Fruit fly (Drosophila melanogaster) whole organism, pupa: Measurements from ENCODE around the gene CG42464.

Experiments
- CG10348 ChIP-seq: fragments of 200-800 bp; sonication (Bioruptor generic); IDR thresholded peaks from 2 replicates; pipeline ENCODE4 v1.3.6; 2022; ENCODE audit warnings: missing biosample characterization, missing genetic modification characterization
- CG12605 ChIP-seq: fragments of 200-800 bp; sonication (Bioruptor generic); IDR thresholded peaks from 2 replicates; pipeline ENCODE4 v1.3.6; 2022; ENCODE audit warnings: missing biosample characterization, missing genetic modification characterization
- CG13204 ChIP-seq: fragments of 200-800 bp; sonication (Bioruptor generic); optimal IDR thresholded peaks from 2 replicates; lab custom pipeline; 2018; ENCODE audit warnings: missing biosample characterization, mild to moderate bottlenecking, missing genetic modification characterization, moderate library complexity
- CG14655 ChIP-seq: fragments of 200-800 bp; sonication (Bioruptor generic); optimal IDR thresholded peaks from 3 replicates; lab custom pipeline; 2017; ENCODE audit warnings: mild to moderate bottlenecking, missing biosample characterization, missing genetic modification reagents, missing genetic modification characterization
- CG15710 ChIP-seq: fragments of 200-800 bp; sonication (Bioruptor generic); optimal IDR thresholded peaks from 2 replicates; lab custom pipeline; 2018; ENCODE audit warnings: missing biosample characterization, mild to moderate bottlenecking, missing genetic modification characterization, moderate library complexity
- CG17806 ChIP-seq: fragments of 200-800 bp; sonication (Bioruptor generic); optimal IDR thresholded peaks from 2 replicates; lab custom pipeline; 2018; ENCODE audit warnings: missing biosample characterization, mild to moderate bottlenecking, missing genetic modification characterization, moderate library complexity
- CG32121 ChIP-seq: fragments of 200-800 bp; sonication (Bioruptor generic); IDR thresholded peaks from 2 replicates; pipeline ENCODE4 v1.3.6; 2022; ENCODE audit warnings: missing biosample characterization, missing genetic modification characterization
- CG34367 ChIP-seq: fragments of 200-800 bp; sonication (Bioruptor generic); optimal IDR thresholded peaks from 2 replicates; lab custom pipeline; 2018; ENCODE audit warnings: missing biosample characterization, mild to moderate bottlenecking, missing genetic modification characterization
- CG4496 ChIP-seq: fragments of 200-800 bp; sonication (Bioruptor generic); IDR thresholded peaks from 3 replicates; pipeline ENCODE4 v1.3.6; 2022; ENCODE audit warnings: missing biosample characterization, missing genetic modification characterization
- CG8159 ChIP-seq: fragments of 200-800 bp; sonication (Bioruptor generic); optimal IDR thresholded peaks from 3 replicates; lab custom pipeline; 2018; ENCODE audit warnings: missing biosample characterization, mild to moderate bottlenecking, missing genetic modification characterization, moderate library complexity
- CG8301 ChIP-seq: fragments of 200-800 bp; sonication (Bioruptor generic); optimal IDR thresholded peaks from 2 replicates; lab custom pipeline; 2018; ENCODE audit warnings: missing biosample characterization, mild to moderate bottlenecking, missing genetic modification characterization
- CG9948 ChIP-seq: fragments of 200-800 bp; sonication (Bioruptor generic); optimal IDR thresholded peaks from 2 replicates; lab custom pipeline; 2018; ENCODE audit warnings: missing biosample characterization, mild to moderate bottlenecking, missing genetic modification characterization, moderate library complexity
- D1 ChIP-seq: fragments of 200-800 bp; sonication (Bioruptor generic); optimal IDR thresholded peaks from 2 replicates; lab custom pipeline; 2018; ENCODE audit warnings: missing biosample characterization, mild to moderate bottlenecking, missing genetic modification characterization, moderate library complexity
- EcR ChIP-seq: fragments of 200-800 bp; sonication (Bioruptor generic); optimal IDR thresholded peaks from 3 replicates; lab custom pipeline; 2019; ENCODE audit warnings: missing biosample characterization, missing genetic modification characterization, mild to moderate bottlenecking, moderate library complexity, missing genetic modification reagents
- Ets98B ChIP-seq: fragments of 200-800 bp; sonication (Bioruptor generic); IDR thresholded peaks from 2 replicates; pipeline ENCODE4 v1.3.6; 2022; ENCODE audit warnings: missing biosample characterization, missing genetic modification characterization
- Pif1A ChIP-seq: fragments of 200-800 bp; sonication (Bioruptor generic); optimal IDR thresholded peaks from 3 replicates; lab custom pipeline; 2016; ENCODE audit warnings: missing biosample characterization, missing genetic modification characterization
- Pif1B ChIP-seq: fragments of 200-800 bp; sonication (Bioruptor generic); optimal IDR thresholded peaks from 3 replicates; lab custom pipeline; 2016; ENCODE audit warnings: missing biosample characterization, missing genetic modification characterization
- Snoo ChIP-seq: fragments of 200-800 bp; sonication (Bioruptor generic); optimal IDR thresholded peaks from 3 replicates; lab custom pipeline; 2017; ENCODE audit warnings: missing biosample characterization, mild to moderate bottlenecking, missing genetic modification characterization, inconsistent platforms
- fd96Ca ChIP-seq: fragments of 200-800 bp; sonication (Bioruptor generic); IDR thresholded peaks from 3 replicates; pipeline ENCODE4 v1.3.6; 2022; ENCODE audit warnings: missing biosample characterization, missing genetic modification characterization
- gl ChIP-seq: fragments of 200-800 bp; sonication (Bioruptor generic); optimal IDR thresholded peaks from 2 replicates; lab custom pipeline; 2018; ENCODE audit warnings: missing biosample characterization, mild to moderate bottlenecking, missing genetic modification characterization
- rn ChIP-seq: fragments of 200-800 bp; sonication (Bioruptor generic); IDR thresholded peaks from 2 replicates; pipeline ENCODE4 v1.3.6; 2022; ENCODE audit warnings: missing biosample characterization, missing genetic modification characterization

The CG42464 gene

dm6 chr2L:3695361-3695818 lies 3.9 kb upstream of the CG42464 start, which contains the start of gene CG16713:
TSS of gene CG16713 (minus strand) at chr2L:3695411.
- TF ChIP-seq CG32121 (GFP tag; lab: Robert Waterston, UW) (no peak), CG13204 (no peak), fd96Ca (no peak), Pif1A (GFP tag; lab: Kevin White, UChicago) (no peak), CG17806 (tag; lab: Kevin White, UChicago) (no peak), CG8301 (tag; lab: Kevin White, UChicago) (no peak), CG14655 (GFP tag; lab: Kevin White, UChicago) (no peak), Ets98B (GFP tag; lab: Robert Waterston, UW) (no peak), Snoo (tag; lab: Kevin White, UChicago) (no peak), Pif1B (GFP tag; lab: Kevin White, UChicago) (no peak), CG10348 (GFP tag; lab: Robert Waterston, UW) (no peak), rn (GFP tag; lab: Robert Waterston, UW) (no peak), CG8159 (tag; lab: Kevin White, UChicago) (no peak), gl (tag; lab: Kevin White, UChicago) (no peak), CG15710 (tag; lab: Kevin White, UChicago) (no peak), CG4496 (no peak), CG12605 (GFP tag; lab: Robert Waterston, UW) (no peak), EcR (no peak)

- TF ChIP-seq CG14655 (GFP tag; lab: Kevin White, UChicago): no peak
- no peak for TF ChIP-seq CG13204
- no peak for TF ChIP-seq Pif1A (GFP tag; lab: Kevin White, UChicago)
- TF ChIP-seq fd96Ca: no peak
- no peak for TF ChIP-seq CG8159 (tag; lab: Kevin White, UChicago)
- no peak for TF ChIP-seq Pif1B (GFP tag; lab: Kevin White, UChicago)
- no peak for TF ChIP-seq CG8301 (tag; lab: Kevin White, UChicago)
- no peak for TF ChIP-seq CG17806 (tag; lab: Kevin White, UChicago)
- no peak for TF ChIP-seq CG9948 (tag; lab: Kevin White, UChicago)
- TF ChIP-seq CG32121 (GFP tag; lab: Robert Waterston, UW): no peak
- no peak for TF ChIP-seq CG12605 (GFP tag; lab: Robert Waterston, UW)
- TF ChIP-seq rn (GFP tag; lab: Robert Waterston, UW): no peak
- no peak for TF ChIP-seq Ets98B (GFP tag; lab: Robert Waterston, UW)
- no peak for TF ChIP-seq CG34367 (tag; lab: Kevin White, UChicago)
- TF ChIP-seq CG4496: no peak
- TF ChIP-seq D1 (tag; lab: Kevin White, UChicago): no peak
Observed at dm6 chr2L:3696438-3696837, 2.8 kb upstream of the CG42464 start, which contains the start of gene IM33. TSS of gene IM33 (minus strand) at chr2L:3696658.

dm6 chr2L:3697772-3698171 lies 1.5 kb upstream of the CG42464 start, which contains the start of gene CG3604:
TSS of gene CG3604 (minus strand) at chr2L:3697872.
- TF ChIP-seq CG8159 (tag; lab: Kevin White, UChicago): no peak
- no peak for TF ChIP-seq rn (GFP tag; lab: Robert Waterston, UW)
- no peak for TF ChIP-seq gl (tag; lab: Kevin White, UChicago)
- no peak for TF ChIP-seq CG12605 (GFP tag; lab: Robert Waterston, UW)
- no peak for TF ChIP-seq Pif1A (GFP tag; lab: Kevin White, UChicago)
- TF ChIP-seq Snoo (tag; lab: Kevin White, UChicago): no peak
- TF ChIP-seq CG14655 (GFP tag; lab: Kevin White, UChicago): no peak
- no peak for TF ChIP-seq D1 (tag; lab: Kevin White, UChicago)
- TF ChIP-seq CG17806 (tag; lab: Kevin White, UChicago): no peak
- no peak for TF ChIP-seq CG32121 (GFP tag; lab: Robert Waterston, UW)
- TF ChIP-seq CG13204: no peak
- TF ChIP-seq CG4496: no peak
- no peak for TF ChIP-seq CG10348 (GFP tag; lab: Robert Waterston, UW)
- TF ChIP-seq CG15710 (tag; lab: Kevin White, UChicago): no peak
- no peak for TF ChIP-seq fd96Ca
- no peak for TF ChIP-seq Pif1B (GFP tag; lab: Kevin White, UChicago)
- TF ChIP-seq CG9948 (tag; lab: Kevin White, UChicago): no peak
- no peak for TF ChIP-seq EcR
- no peak for TF ChIP-seq CG34367 (tag; lab: Kevin White, UChicago)
- TF ChIP-seq, all 21 proteins: peak for 0

dm6 chr2L:3699895-3700294 lies 631 bp downstream of the CG42464 start, which contains the start of gene CG42465:
TSS of gene CG42465 (plus strand) at chr2L:3700195.
- TF ChIP-seq Pif1B (GFP tag; lab: Kevin White, UChicago) (no peak), CG9948 (tag; lab: Kevin White, UChicago) (no peak), CG17806 (tag; lab: Kevin White, UChicago) (no peak), CG15710 (tag; lab: Kevin White, UChicago) (no peak), rn (GFP tag; lab: Robert Waterston, UW) (no peak), Pif1A (GFP tag; lab: Kevin White, UChicago) (no peak), CG34367 (tag; lab: Kevin White, UChicago) (no peak), CG8301 (tag; lab: Kevin White, UChicago) (no peak), D1 (tag; lab: Kevin White, UChicago) (no peak)

- TF ChIP-seq CG12605 (GFP tag; lab: Robert Waterston, UW) (no peak), Pif1B (GFP tag; lab: Kevin White, UChicago) (no peak), CG8159 (tag; lab: Kevin White, UChicago) (no peak), CG4496 (no peak), CG14655 (GFP tag; lab: Kevin White, UChicago) (no peak), EcR (no peak), rn (GFP tag; lab: Robert Waterston, UW) (no peak), Ets98B (GFP tag; lab: Robert Waterston, UW) (no peak), Pif1A (GFP tag; lab: Kevin White, UChicago) (no peak)
Observed at dm6 chr2L:3700374-3700773, 1.1 kb downstream of the CG42464 start, which contains the start of gene Sfp24C1. TSS of gene Sfp24C1 (plus strand) at chr2L:3700674.
